Worm (Caenorhabditis elegans): ENCODE results near the gene C48D1.9.

C48D1.9 gene

ce11 chrIV:13209566-13209965, at the start of gene C48D1.9:
Gene C48D1.9 (minus strand): TSS chrIV:13209666.
- no peak for TF ChIP-seq nhr-23 (tag; optimal IDR thresholded peaks at IDR 0.05)
- no peak for TF ChIP-seq elt-3 (tag; optimal IDR thresholded peaks at IDR 0.05)
- no peak for TF ChIP-seq ztf-11 (tag; optimal IDR thresholded peaks at IDR 0.05)
- TF ChIP-seq Y55F3AM.14 (GFP tag; optimal IDR thresholded peaks at IDR 0.05), result no peak
- TF ChIP-seq nhr-25 (tag; optimal IDR thresholded peaks at IDR 0.05), result no peak
- no peak for TF ChIP-seq egl-27 (tag; optimal IDR thresholded peaks at IDR 0.05)
- no peak for TF ChIP-seq nhr-21 (tag; optimal IDR thresholded peaks at IDR 0.05)
- TF ChIP-seq mbf-1 (tag; optimal IDR thresholded peaks at IDR 0.05), result no peak
- no peak for TF ChIP-seq mdl-1 (tag; optimal IDR thresholded peaks at IDR 0.05)
- no peak for TF ChIP-seq nhr-10 (tag; optimal IDR thresholded peaks at IDR 0.05)
- TF ChIP-seq C34F6.9 (tag; optimal IDR thresholded peaks at IDR 0.05), result no peak
- no peak for TF ChIP-seq mab-5 (tag; optimal IDR thresholded peaks at IDR 0.05)

ce11 chrIV:13258872-13259271, 49.4 kb upstream of the C48D1.9 start, which contains the start of gene JC8.16:
Gene JC8.16 (plus strand): TSS chrIV:13259172.
- TF ChIP-seq peb-1 (tag; optimal IDR thresholded peaks at IDR 0.05) (no peak), unc-39 (tag; optimal IDR thresholded peaks at IDR 0.05) (no peak), egl-27 (tag; optimal IDR thresholded peaks at IDR 0.05) (no peak), dmd-4 (tag; optimal IDR thresholded peaks at IDR 0.05) (no peak), sma-3 (GFP tag; optimal IDR thresholded peaks at IDR 0.05) (no peak), nhr-23 (tag; optimal IDR thresholded peaks at IDR 0.05) (no peak), nhr-10 (tag; optimal IDR thresholded peaks at IDR 0.05) (no peak), nhr-129 (tag; optimal IDR thresholded peaks at IDR 0.05) (no peak), sem-4 (tag; optimal IDR thresholded peaks at IDR 0.05) (no peak), ama-1 (optimal IDR thresholded peaks at IDR 0.05) (no peak), mbf-1 (tag; optimal IDR thresholded peaks at IDR 0.05) (no peak), aly-2 (tag; optimal IDR thresholded peaks at IDR 0.05) (no peak)

- TF ChIP-seq F13H6.1 (tag; optimal IDR thresholded peaks at IDR 0.05) (no peak), ceh-82 (tag; optimal IDR thresholded peaks at IDR 0.05) (no peak), unc-39 (tag; optimal IDR thresholded peaks at IDR 0.05) (no peak), lin-39 (tag; optimal IDR thresholded peaks at IDR 0.05) (no peak), ztf-4 (tag; optimal IDR thresholded peaks at IDR 0.05) (no peak), peb-1 (tag; optimal IDR thresholded peaks at IDR 0.05) (no peak), mdl-1 (tag; optimal IDR thresholded peaks at IDR 0.05) (no peak), elt-3 (tag; optimal IDR thresholded peaks at IDR 0.05) (no peak), sem-4 (tag; optimal IDR thresholded peaks at IDR 0.05) (no peak)
Observed at ce11 chrIV:13255886-13256285, 46.4 kb upstream of the C48D1.9 start, which contains the start of gene bus-12. Gene bus-12 (plus strand): TSS chrIV:13256186.

- TF ChIP-seq sma-3 (GFP tag; optimal IDR thresholded peaks at IDR 0.05) (peak; percentile 5), F13H6.1 (tag; optimal IDR thresholded peaks at IDR 0.05) (peak; percentile 76), mab-5 (tag; optimal IDR thresholded peaks at IDR 0.05) (no peak), egl-27 (tag; optimal IDR thresholded peaks at IDR 0.05) (peak; percentile 24), R02D3.7 (tag; optimal IDR thresholded peaks at IDR 0.05) (no peak), nhr-6 (tag; optimal IDR thresholded peaks at IDR 0.05) (no peak), C34F6.9 (tag; optimal IDR thresholded peaks at IDR 0.05) (peak; percentile 36), nhr-129 (tag; optimal IDR thresholded peaks at IDR 0.05) (peak; percentile 86), ama-1 (optimal IDR thresholded peaks at IDR 0.05) (no peak), crh-2 (tag; optimal IDR thresholded peaks at IDR 0.05) (peak; percentile 42), gmeb-1 (tag; optimal IDR thresholded peaks at IDR 0.05) (peak; percentile 33), mbf-1 (tag; optimal IDR thresholded peaks at IDR 0.05) (no peak), nhr-10 (tag; optimal IDR thresholded peaks at IDR 0.05) (no peak), lsy-2 (tag; optimal IDR thresholded peaks at IDR 0.05) (peak in 1 of 2 experiments; percentile 35), peb-1 (tag; optimal IDR thresholded peaks at IDR 0.05) (no peak), Y55F3AM.14 (GFP tag; optimal IDR thresholded peaks at IDR 0.05) (no peak), fos-1 (tag; optimal IDR thresholded peaks at IDR 0.05) (peak; percentile 94), ZK546.5 (tag; optimal IDR thresholded peaks at IDR 0.05) (no peak), sma-9 (GFP tag; optimal IDR thresholded peaks at IDR 0.05) (peak; percentile 85), sma-9 (tag; optimal IDR thresholded peaks at IDR 0.05) (no peak), snpc-4 (tag; optimal IDR thresholded peaks at IDR 0.05) (no peak)
Observed at ce11 chrIV:13253841-13254240, 44.4 kb upstream of the C48D1.9 start, which contains the start of gene ttr-45. Gene ttr-45 (plus strand): TSS chrIV:13254225.

- TF ChIP-seq blmp-1 (tag; optimal IDR thresholded peaks at IDR 0.05; ENCODE audit: insufficient read depth) (no peak), mbf-1 (tag; optimal IDR thresholded peaks at IDR 0.05) (no peak), sma-9 (GFP tag; optimal IDR thresholded peaks at IDR 0.05) (no peak), sma-9 (tag; optimal IDR thresholded peaks at IDR 0.05) (no peak), nhr-129 (tag; optimal IDR thresholded peaks at IDR 0.05) (peak; percentile 17), nhr-11 (tag; optimal IDR thresholded peaks at IDR 0.05) (no peak), C34F6.9 (tag; optimal IDR thresholded peaks at IDR 0.05) (no peak), ZK546.5 (tag; optimal IDR thresholded peaks at IDR 0.05) (no peak), nhr-237 (tag; optimal IDR thresholded peaks at IDR 0.05) (no peak), lin-13 (GFP tag; optimal IDR thresholded peaks at IDR 0.05) (no peak), ztf-4 (tag; optimal IDR thresholded peaks at IDR 0.05) (no peak), sem-4 (tag; optimal IDR thresholded peaks at IDR 0.05) (no peak), lsy-2 (tag; optimal IDR thresholded peaks at IDR 0.05) (peak in 1 of 2 experiments; percentile 1), mab-5 (tag; optimal IDR thresholded peaks at IDR 0.05) (no peak)
Observed at ce11 chrIV:13252211-13252610, 42.7 kb upstream of the C48D1.9 start, which contains the start of gene ttr-51. Gene ttr-51 (minus strand): TSS chrIV:13252311.
